Worm (Caenorhabditis elegans) whole organism, L1 larva: ENCODE data around the gene F25B5.5.

Experiments
- C04F5.9 ChIP-seq: sonication (generic microtip); optimal IDR thresholded peaks from 2 replicates; lab custom pipeline; 2016; ENCODE audit warnings: missing genetic modification characterization, missing compliant biosample characterization
- C16A3.4 ChIP-seq: fragments of 150-350 bp; optimal IDR thresholded peaks from 2 replicates; lab custom pipeline; 2014; ENCODE audit warnings: missing biosample characterization, missing genetic modification characterization
- C34B4.2 ChIP-seq: sonication (generic microtip); optimal IDR thresholded peaks from 2 replicates; lab custom pipeline; 2017; ENCODE audit warnings: mild to moderate bottlenecking, missing genetic modification characterization, missing compliant biosample characterization
- F16B12.6 ChIP-seq: fragments of 150-350 bp; optimal IDR thresholded peaks from 2 replicates; lab custom pipeline; 2014; ENCODE audit warnings: missing biosample characterization, missing genetic modification characterization
- aha-1 ChIP-seq: fragments of 150-350 bp; optimal IDR thresholded peaks from 2 replicates; lab custom pipeline; 2014; ENCODE audit warnings: missing biosample characterization, missing genetic modification characterization
- alr-1 ChIP-seq: fragments of 200-800 bp; sonication (Bioruptor generic); optimal IDR thresholded peaks from 2 replicates; lab custom pipeline; 2018; ENCODE audit warnings: borderline replicate concordance, mild to moderate bottlenecking, missing genetic modification characterization, missing compliant biosample characterization
- aly-2 ChIP-seq: fragments of 150-350 bp; optimal IDR thresholded peaks from 2 replicates; lab custom pipeline; 2014; ENCODE audit warnings: missing biosample characterization, missing genetic modification characterization
- ama-1 ChIP-seq: fragments of 150-350 bp; optimal IDR thresholded peaks from 2 replicates; lab custom pipeline; 2014
- blmp-1 ChIP-seq: fragments of 150-350 bp; optimal IDR thresholded peaks from 2 replicates; lab custom pipeline; 2014; ENCODE audit warnings: missing biosample characterization, missing genetic modification characterization
- ceh-63 ChIP-seq: fragments of 200-800 bp; sonication (Bioruptor generic); optimal IDR thresholded peaks from 2 replicates; lab custom pipeline; 2018; ENCODE audit warnings: mild to moderate bottlenecking, missing genetic modification characterization, missing compliant biosample characterization
- ceh-82 ChIP-seq, 3 experiments: fragments of 150-350 bp in 1 of 3; sonication (generic microtip) in 2 of 3; optimal IDR thresholded peaks; 2 replicates each; lab custom pipeline; 2014 to 2017; ENCODE audit warnings: missing biosample characterization in 3 of 3, missing genetic modification characterization in 3 of 3
- ceh-88 ChIP-seq: fragments of 200-800 bp; sonication (Bioruptor generic); IDR thresholded peaks from 2 replicates; pipeline ENCODE4 v1.3.6; 2022; ENCODE audit warnings: missing genetic modification characterization, missing compliant biosample characterization
- ceh-90 ChIP-seq: sonication (generic microtip); optimal IDR thresholded peaks from 2 replicates; lab custom pipeline; 2016; ENCODE audit warnings: missing genetic modification characterization, missing compliant biosample characterization
- dpl-1 ChIP-seq, 3 experiments: fragments of 150-350 bp in 2 of 3; sonication (generic microtip) in 1 of 3; optimal IDR thresholded peaks; 2 replicates each; lab custom pipeline; 2014 to 2017; ENCODE audit warnings: missing biosample characterization in 3 of 3, missing genetic modification characterization in 3 of 3, missing genetic modification reagents in 3 of 3
- efl-3 ChIP-seq: fragments of 200-800 bp; sonication (Bioruptor generic); optimal IDR thresholded peaks from 2 replicates; lab custom pipeline; 2018; ENCODE audit warnings: mild to moderate bottlenecking, missing genetic modification characterization, missing compliant biosample characterization
- egl-13 ChIP-seq: sonication (generic microtip); optimal IDR thresholded peaks from 2 replicates; lab custom pipeline; 2016; ENCODE audit warnings: missing genotype, missing genetic modification reagents, missing genetic modification characterization, missing compliant biosample characterization
- elt-2 ChIP-seq: sonication (generic microtip); optimal IDR thresholded peaks from 2 replicates; lab custom pipeline; 2016; ENCODE audit warnings: missing genetic modification characterization, mild to moderate bottlenecking, inconsistent platforms, missing compliant biosample characterization, missing genetic modification reagents
- ets-5 ChIP-seq: fragments of 200-800 bp; sonication (Bioruptor generic); IDR thresholded peaks from 2 replicates; pipeline ENCODE4 v1.3.6; 2022; ENCODE audit warnings: missing genetic modification characterization, missing compliant biosample characterization
- fkh-10 ChIP-seq: sonication (generic microtip); optimal IDR thresholded peaks from 2 replicates; lab custom pipeline; 2017; ENCODE audit warnings: missing biosample characterization, missing genetic modification reagents, missing genetic modification characterization
- fkh-8 ChIP-seq: sonication (generic microtip); optimal IDR thresholded peaks from 2 replicates; lab custom pipeline; 2016; ENCODE audit warnings: mild to moderate bottlenecking, missing genetic modification characterization, missing compliant biosample characterization
- fos-1 ChIP-seq: fragments of 150-350 bp; optimal IDR thresholded peaks from 2 replicates; lab custom pipeline; 2014; ENCODE audit warnings: missing biosample characterization, missing genetic modification characterization
- grh-1 ChIP-seq: fragments of 200-800 bp; sonication (Bioruptor generic); IDR thresholded peaks from 2 replicates; pipeline ENCODE4 v1.3.6; 2022; ENCODE audit warnings: missing genetic modification reagents, missing genetic modification characterization, missing compliant biosample characterization
- hlh-17 ChIP-seq: fragments of 200-800 bp; sonication (Bioruptor generic); optimal IDR thresholded peaks from 2 replicates; lab custom pipeline; 2018; ENCODE audit warnings: missing genetic modification characterization, mild to moderate bottlenecking, missing compliant biosample characterization, moderate library complexity, borderline replicate concordance
- isw-1 ChIP-seq: fragments of 200-800 bp; sonication (Bioruptor generic); IDR thresholded peaks from 2 replicates; pipeline ENCODE4 v1.3.6; 2022; ENCODE audit warnings: missing genetic modification characterization, missing compliant biosample characterization
- lin-13 ChIP-seq: fragments of 150-350 bp; optimal IDR thresholded peaks from 2 replicates; lab custom pipeline; 2014; ENCODE audit warnings: missing biosample characterization, missing genetic modification reagents, missing genetic modification characterization
- lin-14 ChIP-seq: fragments of 200-800 bp; sonication (Bioruptor generic); optimal IDR thresholded peaks from 2 replicates; lab custom pipeline; 2018; ENCODE audit warnings: mild to moderate bottlenecking, missing genetic modification characterization, moderate library complexity, missing compliant biosample characterization
- lin-35 ChIP-seq, 2 experiments: fragments of 150-350 bp; optimal IDR thresholded peaks; 2 replicates each; lab custom pipeline; 2014; ENCODE audit warnings: missing biosample characterization in 2 of 2, missing genetic modification characterization in 2 of 2, missing genetic modification reagents in 2 of 2
- lin-39 ChIP-seq: fragments of 150-350 bp; optimal IDR thresholded peaks from 2 replicates; lab custom pipeline; 2014; ENCODE audit warnings: missing biosample characterization, missing genetic modification reagents, missing genetic modification characterization
- lsy-2 ChIP-seq, 2 experiments: fragments of 150-350 bp; optimal IDR thresholded peaks; 2 replicates each; lab custom pipeline; 2014; ENCODE audit warnings: missing biosample characterization in 2 of 2, missing genetic modification characterization in 2 of 2
- mab-9 ChIP-seq: fragments of 200-800 bp; sonication (Bioruptor generic); IDR thresholded peaks from 2 replicates; pipeline ENCODE4 v1.3.6; 2022; ENCODE audit warnings: missing genetic modification reagents, missing genetic modification characterization, missing compliant biosample characterization
- mdl-1 ChIP-seq, 2 experiments: fragments of 150-350 bp; optimal IDR thresholded peaks; 2 replicates each; lab custom pipeline; 2014 to 2017; ENCODE audit warnings: missing biosample characterization in 2 of 2, missing genetic modification characterization in 2 of 2, inconsistent platforms in 1 of 2
- nhr-11 ChIP-seq: fragments of 150-350 bp; optimal IDR thresholded peaks from 2 replicates; lab custom pipeline; 2014; ENCODE audit warnings: missing biosample characterization, missing genetic modification characterization
- nhr-12 ChIP-seq: sonication (generic microtip); optimal IDR thresholded peaks from 2 replicates; lab custom pipeline; 2017; ENCODE audit warnings: missing biosample characterization, missing genetic modification characterization
- nhr-19 ChIP-seq: fragments of 200-800 bp; sonication (Bioruptor generic); conservative IDR thresholded peaks from 2 replicates; pipeline ENCODE4 v1.3.6; 2022; ENCODE audit warnings: missing genetic modification characterization, missing compliant biosample characterization
- nhr-20 ChIP-seq: sonication (generic microtip); optimal IDR thresholded peaks from 2 replicates; lab custom pipeline; 2016; ENCODE audit warnings: mild to moderate bottlenecking, missing genetic modification characterization, missing compliant biosample characterization
- nhr-237 ChIP-seq: fragments of 150-350 bp; optimal IDR thresholded peaks from 2 replicates; lab custom pipeline; 2014; ENCODE audit warnings: missing biosample characterization, missing genetic modification characterization
- nhr-47 ChIP-seq: sonication (generic microtip); optimal IDR thresholded peaks from 2 replicates; lab custom pipeline; 2016; ENCODE audit warnings: mild to moderate bottlenecking, missing genetic modification characterization, moderate library complexity, missing compliant biosample characterization
- nhr-76 ChIP-seq: sonication (generic microtip); optimal IDR thresholded peaks from 2 replicates; lab custom pipeline; 2017; ENCODE audit warnings: missing biosample characterization, missing genetic modification characterization
- nhr-85 ChIP-seq: sonication (generic microtip); peaks from one replicate; lab custom pipeline; 2016; ENCODE audit warnings: missing genetic modification characterization, inconsistent platforms, missing compliant biosample characterization
- nhr-90 ChIP-seq: sonication (generic microtip); optimal IDR thresholded peaks from 2 replicates; lab custom pipeline; 2016; ENCODE audit warnings: mild to moderate bottlenecking, missing genetic modification characterization, missing compliant biosample characterization; ENCODE audit not compliant: poor library complexity
- rnt-1 ChIP-seq: sonication (generic microtip); optimal IDR thresholded peaks from 2 replicates; lab custom pipeline; 2016; ENCODE audit warnings: mild to moderate bottlenecking, missing genetic modification characterization, moderate library complexity, missing compliant biosample characterization
- skn-1 ChIP-seq: fragments of 150-350 bp; optimal IDR thresholded peaks from 2 replicates; lab custom pipeline; 2014; ENCODE audit warnings: missing biosample characterization, missing genetic modification characterization
- snpc-4 ChIP-seq: fragments of 150-350 bp; optimal IDR thresholded peaks from 2 replicates; lab custom pipeline; 2014; ENCODE audit warnings: missing biosample characterization, missing genetic modification characterization
- snu-23 ChIP-seq: sonication (generic microtip); optimal IDR thresholded peaks from 2 replicates; lab custom pipeline; 2016; ENCODE audit warnings: missing genetic modification characterization, missing compliant biosample characterization
- swsn-7 ChIP-seq: sonication (generic microtip); optimal IDR thresholded peaks from 2 replicates; lab custom pipeline; 2016; ENCODE audit warnings: missing genetic modification characterization, missing compliant biosample characterization
- tlp-1 ChIP-seq: fragments of 150-350 bp; optimal IDR thresholded peaks from 2 replicates; lab custom pipeline; 2014; ENCODE audit warnings: missing biosample characterization, missing genetic modification characterization
- unc-30 ChIP-seq: sonication (generic microtip); optimal IDR thresholded peaks from 2 replicates; lab custom pipeline; 2017; ENCODE audit warnings: missing biosample characterization, missing genetic modification characterization
- unc-98 ChIP-seq: fragments of 200-800 bp; sonication (Bioruptor generic); IDR thresholded peaks from 2 replicates; pipeline ENCODE4 v1.3.6; 2022; ENCODE audit warnings: missing genetic modification characterization, missing compliant biosample characterization
- vab-15 ChIP-seq: sonication (generic microtip); optimal IDR thresholded peaks from 2 replicates; lab custom pipeline; 2017; ENCODE audit warnings: missing genotype, mild to moderate bottlenecking, missing genetic modification characterization, missing compliant biosample characterization

The F25B5.5 gene

DNA sequence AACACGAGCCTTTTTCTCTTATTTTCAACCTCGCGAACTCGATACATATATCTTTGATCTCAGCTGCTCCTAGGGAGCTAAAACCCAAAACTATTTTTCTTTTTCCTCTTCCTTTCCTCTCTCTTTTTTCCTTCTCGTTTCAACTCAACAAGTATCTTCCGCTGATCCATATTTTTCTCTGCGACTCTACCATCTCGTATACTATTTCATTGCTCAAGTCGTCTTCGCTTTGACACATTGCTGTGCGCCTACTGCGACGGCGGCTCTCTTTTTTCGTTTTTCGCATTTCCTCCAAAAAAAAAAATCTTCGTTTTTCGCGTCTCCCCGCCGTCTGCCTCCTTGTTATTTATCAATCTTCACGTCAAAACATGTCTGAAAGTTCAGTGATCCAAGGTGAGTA lies 3.9 kb upstream of the F25B5.5 start (continued):
- TF ChIP-seq unc-98 (GFP tag; lab: Robert Waterston, UW) (no peak), ama-1 (no peak), hlh-17 (GFP tag; lab: Kevin White, UChicago) (no peak), lin-35 (GFP tag; optimal IDR thresholded peaks at IDR 0.05; lab: Kevin White, UChicago) (no peak), ceh-82 (tag; optimal IDR thresholded peaks at IDR 0.05; lab: Kevin White, UChicago) (peak in 2 of 3 experiments; percentile 12 to 50), aha-1 (tag; lab: Kevin White, UChicago) (no peak), ceh-90 (tag; lab: Kevin White, UChicago) (no peak), rnt-1 (tag; lab: Kevin White, UChicago) (peak; percentile 61), fos-1 (tag; lab: Kevin White, UChicago) (no peak), nhr-19 (GFP tag; lab: Robert Waterston, UW) (peak; percentile 66), nhr-47 (tag; lab: Kevin White, UChicago) (peak; percentile 34), ceh-63 (no peak), nhr-90 (no peak), mdl-1 (tag; optimal IDR thresholded peaks at IDR 0.05; lab: Kevin White, UChicago) (peak in 1 of 2 experiments; percentile 14), lin-39 (tag; lab: Kevin White, UChicago) (no peak), nhr-11 (no peak), nhr-20 (tag; lab: Kevin White, UChicago) (no peak), grh-1 (GFP tag; lab: Robert Waterston, UW) (no peak), swsn-7 (tag; lab: Kevin White, UChicago) (peak; percentile 37), efl-3 (GFP tag; lab: Kevin White, UChicago) (no peak), unc-30 (tag; lab: Kevin White, UChicago) (no peak), nhr-237 (tag; lab: Kevin White, UChicago) (no peak), snu-23 (peak; percentile 17), ets-5 (GFP tag; lab: Robert Waterston, UW) (no peak), mab-9 (no peak), vab-15 (no peak), isw-1 (no peak), C16A3.4 (no peak), nhr-12 (tag; lab: Kevin White, UChicago) (no peak), nhr-76 (tag; lab: Kevin White, UChicago) (no peak), tlp-1 (tag; lab: Kevin White, UChicago) (no peak), C04F5.9 (tag; lab: Kevin White, UChicago) (no peak), aly-2 (no peak)

DNA sequence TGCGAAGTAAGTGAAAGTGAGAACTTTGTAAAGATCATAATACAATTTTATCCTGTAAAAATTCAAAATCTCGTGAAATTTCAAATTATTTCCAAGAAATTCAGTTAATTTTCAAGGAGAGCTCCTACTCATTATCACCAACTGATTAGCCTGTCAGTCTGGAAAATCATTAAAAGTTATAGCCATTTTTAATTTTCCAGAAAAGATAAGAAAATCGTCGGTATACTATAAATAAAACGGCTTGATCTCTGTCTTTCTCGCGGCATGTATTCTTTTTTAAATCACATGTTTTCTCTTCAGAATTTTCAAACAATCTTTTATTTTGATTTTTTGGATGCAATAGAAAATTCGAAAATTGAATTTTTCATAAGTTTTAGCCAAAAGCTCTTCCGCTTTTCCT lies 3.1 kb upstream of the F25B5.5 start:
- TF ChIP-seq tlp-1 (tag; lab: Kevin White, UChicago) (peak; percentile 61), skn-1 (no peak), alr-1 (tag; lab: Kevin White, UChicago) (no peak)

DNA sequence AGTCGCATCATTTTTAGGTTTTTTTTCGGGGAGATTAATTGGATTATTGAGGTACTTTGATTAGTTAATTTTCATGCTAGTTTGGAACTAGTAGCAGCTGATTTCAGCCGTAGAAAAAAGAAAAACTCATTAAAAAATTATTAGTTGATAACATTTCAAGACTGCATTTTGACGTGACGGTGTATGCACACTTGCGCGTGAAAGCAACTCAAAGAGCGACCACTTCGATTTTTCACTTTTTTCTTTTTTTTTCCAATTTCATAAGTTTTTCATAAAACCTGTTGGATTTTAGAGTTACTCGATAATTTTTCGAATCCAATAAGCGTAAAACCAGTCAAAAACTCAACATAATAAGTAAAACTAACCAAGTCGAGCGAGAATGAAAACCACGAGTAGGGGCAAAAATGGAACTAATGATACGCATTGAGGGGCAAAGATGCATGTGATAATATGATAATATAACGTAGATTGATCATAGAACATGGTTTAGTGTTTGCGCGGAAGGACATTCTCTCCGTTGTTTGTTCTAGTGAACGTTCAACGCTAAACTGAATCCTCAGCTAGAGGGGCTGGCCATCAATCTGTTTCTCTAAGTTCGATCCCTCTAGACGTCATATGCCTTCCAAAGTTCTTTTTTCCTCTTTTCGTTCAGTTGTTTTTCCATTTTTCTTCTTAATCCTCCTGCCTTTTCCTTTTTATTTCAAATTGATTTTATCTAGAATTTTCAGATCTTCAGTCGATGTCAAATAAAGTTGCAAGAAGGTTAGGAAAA lies 2.4 kb upstream of the F25B5.5 start, which contains the start of the genes F25B5.6 and F25B5.3:
TSS of gene F25B5.6 (minus strand) at position 572 of the 772 bp plus-strand sequence.
TSS of gene F25B5.3 (plus strand) at position 722 of the 772 bp plus-strand sequence.
- TF ChIP-seq swsn-7 (tag; lab: Kevin White, UChicago) (peak; percentile 10), nhr-20 (tag; lab: Kevin White, UChicago) (peak; percentile 25), ceh-88 (no peak), snpc-4 (peak; percentile 7), fkh-8 (tag; lab: Kevin White, UChicago) (peak; percentile 37), C34B4.2 (tag; lab: Kevin White, UChicago) (no peak), C16A3.4 (peak; percentile 38), nhr-85 (tag; lab: Kevin White, UChicago) (peak; percentile 79), lin-13 (peak; percentile 14), nhr-11 (no peak), blmp-1 (tag; lab: Kevin White, UChicago) (peak; percentile 19), ets-5 (GFP tag; lab: Robert Waterston, UW) (no peak), lin-14 (GFP tag; lab: Kevin White, UChicago) (peak; percentile 51), F16B12.6 (tag; lab: Kevin White, UChicago) (peak; percentile 83), dpl-1 (GFP tag; optimal IDR thresholded peaks at IDR 0.05; lab: Kevin White, UChicago) (peak in 2 of 3 experiments; percentile 12 to 50), egl-13 (tag; lab: Kevin White, UChicago) (no peak), fkh-10 (GFP tag; lab: Kevin White, UChicago) (no peak), skn-1 (peak; percentile 53), nhr-76 (tag; lab: Kevin White, UChicago) (no peak), lsy-2 (tag; optimal IDR thresholded peaks at IDR 0.05; lab: Kevin White, UChicago) (peak; percentile 36 to 50), elt-2 (no peak), snu-23 (peak; percentile 58), hlh-17 (GFP tag; lab: Kevin White, UChicago) (no peak)
